Fruit fly (Drosophila melanogaster) whole organism, prepupa: ENCODE results near the gene psidin.

Experiments used
- CG15336 ChIP-seq: fragments of 200-800 bp; sonication (Bioruptor generic); IDR thresholded peaks from 2 replicates; pipeline ENCODE4 v1.3.6; 2022; ENCODE audit warnings: missing biosample characterization, missing genetic modification characterization
- CG1621 ChIP-seq: fragments of 200-800 bp; sonication (Bioruptor generic); optimal IDR thresholded peaks from 3 replicates; lab custom pipeline; 2018; ENCODE audit warnings: missing biosample characterization, mild to moderate bottlenecking, missing genetic modification characterization
- CG8632 ChIP-seq: fragments of 200-800 bp; sonication (Bioruptor generic); optimal IDR thresholded peaks from 3 replicates; lab custom pipeline; 2016; ENCODE audit warnings: missing biosample characterization, missing genetic modification characterization
- Eip93F ChIP-seq: fragments of 200-800 bp; sonication (Bioruptor generic); optimal IDR thresholded peaks from 2 replicates; lab custom pipeline; 2016; ENCODE audit warnings: missing biosample characterization, mild to moderate bottlenecking, missing genetic modification characterization
- Ets21C ChIP-seq: fragments of 200-800 bp; sonication (Bioruptor generic); optimal IDR thresholded peaks from 3 replicates; lab custom pipeline; 2016; ENCODE audit warnings: missing biosample characterization, missing genetic modification characterization
- Gug ChIP-seq: fragments of 200-800 bp; sonication (Bioruptor generic); IDR thresholded peaks from 2 replicates; pipeline ENCODE4 v1.3.6; 2022; ENCODE audit warnings: missing biosample characterization, missing genetic modification characterization
- cyc ChIP-seq: fragments of 200-800 bp; sonication (Bioruptor generic); optimal IDR thresholded peaks from 3 replicates; lab custom pipeline; 2016; ENCODE audit warnings: missing biosample characterization, missing genetic modification characterization
- fd85E ChIP-seq: fragments of 200-800 bp; sonication (Bioruptor generic); optimal IDR thresholded peaks from 3 replicates; lab custom pipeline; 2016; ENCODE audit warnings: missing biosample characterization, missing genetic modification characterization

DNA sequence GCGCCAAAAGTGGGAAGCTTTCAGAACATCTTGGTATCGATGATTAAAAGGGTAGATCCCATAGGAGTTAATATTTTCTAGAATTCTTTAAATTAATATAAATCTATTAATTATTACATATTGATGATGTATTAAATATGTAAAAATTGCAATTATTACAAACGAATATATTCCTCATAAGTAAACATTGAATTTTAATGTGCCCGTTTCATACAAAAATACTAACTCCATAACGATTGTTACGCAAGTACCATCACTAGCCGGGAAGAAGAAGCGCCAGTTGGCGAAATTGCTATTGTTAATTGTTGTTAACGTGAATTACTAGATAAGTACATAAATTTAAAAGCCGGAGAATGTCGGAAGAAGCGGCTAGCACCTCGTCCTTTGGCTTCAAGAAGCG is 36.0 kb downstream of the psidin start, which contains the start of gene mdlc:
- TF ChIP-seq Gug (no peak), cyc (GFP tag; lab: Kevin White, UChicago) (no peak), Ets21C (GFP tag; lab: Kevin White, UChicago) (no peak), CG1621 (tag; lab: Kevin White, UChicago) (no peak), Eip93F (GFP tag; lab: Kevin White, UChicago) (no peak), CG8632 (GFP tag; lab: Kevin White, UChicago) (no peak), fd85E (no peak), CG15336 (GFP tag; lab: Robert Waterston, UW) (no peak)
